Fruit fly (Drosophila melanogaster) S2 (cell line): Measurements from ENCODE around the gene Wnt10.

Experiments
- CG8478 ChIP-seq: fragments of >200 bp; optimal IDR thresholded peaks from 2 replicates; lab custom pipeline; 2018
- CTCF ChIP-seq, 2 experiments: fragments of >200 bp; optimal IDR thresholded peaks; 2 replicates each; lab custom pipeline; 2018

Gene Wnt10

DNA sequence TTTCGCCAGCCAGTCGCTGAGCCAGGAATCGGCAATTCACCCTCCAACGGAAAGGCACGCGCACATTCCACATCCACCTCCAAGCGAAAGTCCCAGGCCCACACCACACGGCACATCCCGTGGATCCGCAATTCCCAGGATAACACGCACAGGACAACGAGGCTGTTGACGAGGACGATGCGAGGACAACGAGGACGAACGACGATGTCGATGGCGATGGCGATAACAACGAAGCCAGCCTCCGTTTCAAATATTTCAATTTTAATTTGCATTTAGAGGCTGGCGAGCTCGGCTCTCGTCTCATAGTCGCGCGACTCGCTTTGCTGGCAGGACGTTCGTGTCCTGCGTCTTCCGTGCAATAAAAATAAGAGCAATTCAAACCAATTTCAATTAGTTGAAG is at the start of gene Wnt10:
Wnt10 (plus strand) TSS at position 301 of the 400 bp plus-strand sequence.
- no peak for TF ChIP-seq CG8478 (lab: Kevin White, UChicago)
- TF ChIP-seq CTCF (optimal IDR thresholded peaks at IDR 0.05; lab: Kevin White, UChicago) = no peak

DNA sequence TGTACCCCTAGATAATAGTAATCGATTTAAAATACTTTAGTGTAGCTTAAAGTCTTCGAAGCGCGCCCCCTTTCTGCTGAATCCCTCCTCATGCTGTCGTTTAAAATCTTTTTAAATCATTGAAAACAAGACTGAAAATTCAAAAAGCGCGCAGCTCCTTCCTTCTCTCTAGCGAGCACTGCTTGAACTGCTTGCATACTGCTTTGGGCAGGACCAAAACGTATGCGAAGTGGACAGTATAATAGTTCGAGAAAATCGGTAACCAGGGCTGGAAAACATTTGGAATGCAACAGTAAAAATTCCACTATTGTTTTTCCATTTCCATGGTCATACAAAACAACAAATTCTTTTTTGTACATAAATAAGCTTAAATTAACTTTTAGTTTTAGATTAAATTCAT is 47.7 kb upstream of the Wnt10 start:
- TF ChIP-seq CTCF (optimal IDR thresholded peaks at IDR 0.05; lab: Kevin White, UChicago) (peak in 1 of 2 experiments; percentile 52), CG8478 (lab: Kevin White, UChicago) (no peak)

DNA sequence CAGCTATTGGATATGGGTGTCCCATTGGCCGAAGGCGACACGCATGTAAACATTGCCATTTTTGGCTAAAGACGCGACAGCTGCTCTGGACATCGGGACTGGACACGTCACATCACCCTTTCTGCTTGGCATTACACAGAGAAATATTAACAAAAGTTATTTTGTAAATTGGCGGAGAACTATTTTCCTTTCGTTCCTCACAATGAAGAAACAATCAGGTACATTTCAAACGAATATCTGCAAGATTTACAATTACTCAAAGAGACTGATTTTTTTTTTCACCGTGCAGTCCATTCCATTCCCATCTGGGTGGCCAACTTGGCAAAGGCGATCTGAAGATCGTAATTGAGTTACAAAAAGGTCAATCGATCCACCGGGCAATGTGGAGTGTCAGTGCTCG is 43.8 kb upstream of the Wnt10 start:
- no peak for TF ChIP-seq CTCF (optimal IDR thresholded peaks at IDR 0.05; lab: Kevin White, UChicago)
- no peak for TF ChIP-seq CG8478 (lab: Kevin White, UChicago)

DNA sequence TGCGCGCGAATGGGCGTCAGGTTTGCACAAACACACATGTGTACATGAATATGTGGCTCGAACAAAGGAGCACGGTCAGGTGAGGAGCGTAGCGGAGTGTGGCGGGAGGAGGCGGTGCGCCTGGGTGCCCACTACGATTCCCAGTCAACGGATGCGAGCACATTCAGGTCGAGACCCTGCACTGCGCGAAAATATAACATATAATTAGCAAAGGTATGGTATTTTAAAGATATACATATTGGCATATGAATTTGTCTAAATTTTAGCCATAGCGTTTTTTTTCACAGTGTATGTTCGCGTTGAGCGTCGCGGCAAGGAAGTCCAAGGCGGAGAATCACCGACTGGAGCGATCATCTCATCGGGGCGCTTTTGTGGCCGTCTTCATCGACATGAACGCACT is 43.3 kb upstream of the Wnt10 start:
- no peak for TF ChIP-seq CG8478 (lab: Kevin White, UChicago)
- no peak for TF ChIP-seq CTCF (optimal IDR thresholded peaks at IDR 0.05; lab: Kevin White, UChicago)

DNA sequence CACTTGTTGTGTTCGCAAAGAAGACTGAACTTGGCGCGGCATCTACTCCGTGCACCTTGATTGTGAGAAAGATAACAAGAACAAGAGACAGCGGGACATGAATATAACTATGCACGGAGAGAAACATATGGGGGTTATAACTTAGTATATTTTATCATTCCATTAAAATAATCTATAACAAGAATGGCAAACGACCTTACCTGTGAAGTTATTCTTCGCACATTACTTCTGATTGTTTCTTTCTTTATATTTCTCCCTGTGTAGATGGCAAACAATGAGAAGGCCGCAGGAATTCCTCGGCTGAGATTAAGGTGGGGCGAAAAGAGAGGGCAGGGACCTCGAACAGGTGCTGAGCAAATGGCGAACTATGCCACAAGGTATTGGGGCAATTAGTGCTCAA is 42.1 kb upstream of the Wnt10 start:
- TF ChIP-seq CG8478 (lab: Kevin White, UChicago) (no peak), CTCF (optimal IDR thresholded peaks at IDR 0.05; lab: Kevin White, UChicago) (no peak)

DNA sequence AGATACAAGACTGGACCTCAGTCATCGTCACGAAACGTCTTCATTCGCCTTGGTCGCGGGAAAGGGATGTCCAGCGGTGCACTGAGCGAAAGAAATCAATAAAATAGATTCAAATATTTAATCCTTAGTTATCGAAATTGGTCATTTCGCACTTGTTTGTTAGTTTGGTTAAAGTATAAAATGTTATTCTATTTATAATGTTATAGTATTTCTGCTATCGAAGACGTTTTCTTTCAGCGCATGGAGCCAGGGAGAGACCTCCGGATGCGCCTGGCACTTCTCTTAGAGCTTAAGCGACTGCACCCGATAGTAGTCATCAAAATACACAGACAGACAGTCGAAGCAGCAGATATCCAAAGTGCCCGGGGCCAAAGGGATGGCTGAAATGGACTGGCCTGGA is 40.2 kb upstream of the Wnt10 start:
- TF ChIP-seq CG8478 (lab: Kevin White, UChicago) = no peak
- no peak for TF ChIP-seq CTCF (optimal IDR thresholded peaks at IDR 0.05; lab: Kevin White, UChicago)

DNA sequence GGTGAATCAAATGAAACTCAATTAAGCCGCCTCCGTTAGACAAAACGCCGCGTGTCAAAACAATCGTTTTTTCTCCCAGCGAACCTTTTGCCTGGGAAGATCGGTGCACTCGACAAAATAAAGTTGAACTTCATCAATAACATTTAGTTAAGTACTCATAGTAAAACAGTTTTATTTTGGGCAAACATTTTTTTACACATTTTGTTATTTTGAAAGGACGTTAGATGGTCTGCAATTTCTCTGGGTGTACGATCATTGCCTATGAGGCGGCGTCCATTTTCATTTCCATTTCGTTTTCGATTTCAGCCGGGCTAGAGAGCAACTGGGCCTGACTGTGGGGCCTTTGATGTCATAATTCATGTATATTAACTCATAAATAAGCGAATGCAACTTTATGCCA is 36.8 kb upstream of the Wnt10 start:
- TF ChIP-seq CTCF (optimal IDR thresholded peaks at IDR 0.05; lab: Kevin White, UChicago) = no peak
- TF ChIP-seq CG8478 (lab: Kevin White, UChicago) = no peak

DNA sequence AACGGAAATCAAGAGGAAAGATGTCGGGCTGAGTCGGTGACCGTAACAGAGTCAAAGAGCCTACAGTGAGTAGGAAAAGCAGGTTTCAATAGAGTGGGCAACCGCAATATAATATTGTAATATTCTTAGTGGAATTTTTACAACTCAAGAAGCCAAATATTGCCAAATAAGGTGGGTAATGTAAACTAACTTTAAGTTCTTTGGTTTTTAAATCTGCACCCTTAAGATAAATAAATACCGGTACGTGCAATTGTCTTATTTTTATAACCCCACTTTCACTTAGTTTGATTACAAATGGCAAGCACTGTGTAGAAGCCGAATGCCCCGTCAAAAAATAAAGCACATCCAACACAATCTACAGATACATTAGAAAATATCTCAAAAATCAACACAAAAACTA is 30.4 kb upstream of the Wnt10 start:
- TF ChIP-seq CG8478 (lab: Kevin White, UChicago) = no peak

DNA sequence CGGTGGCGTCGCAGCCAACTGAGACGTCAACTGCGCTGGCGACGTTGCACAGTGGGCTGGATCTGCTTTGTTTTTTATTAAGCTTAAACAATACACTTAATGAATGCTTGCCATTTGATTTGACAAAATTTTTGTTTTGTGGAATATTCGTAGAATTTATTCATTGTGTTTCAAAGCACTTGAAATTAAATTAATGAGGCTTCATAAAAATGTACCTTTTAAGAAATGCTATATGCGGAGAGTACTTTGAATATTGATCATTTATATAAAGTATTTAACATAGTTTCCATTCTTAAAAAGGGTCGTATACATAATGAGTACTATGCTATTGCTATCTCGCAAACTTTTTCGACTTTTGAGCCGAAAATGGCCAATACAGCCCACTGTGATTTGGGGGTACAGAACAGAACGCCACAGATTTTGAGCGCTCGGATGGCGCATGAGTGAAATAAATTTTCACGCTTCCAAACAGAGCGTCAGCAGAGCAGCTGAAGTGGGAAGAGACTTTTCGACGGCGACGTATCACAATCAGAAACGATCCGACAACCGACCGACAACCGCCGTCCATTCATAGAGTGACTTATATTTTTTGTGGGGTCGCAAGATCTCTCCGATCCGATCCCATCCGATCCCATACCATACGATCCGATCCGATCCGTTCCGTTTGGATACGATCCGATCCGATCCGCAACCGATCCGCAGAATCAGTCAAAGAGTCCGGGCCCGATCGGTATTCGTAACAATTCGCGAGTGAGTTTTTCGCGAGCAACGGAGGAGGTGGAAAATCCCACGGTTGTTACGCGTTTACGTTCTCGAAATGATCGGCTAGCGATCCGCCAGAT is 29.8 kb upstream of the Wnt10 start, which contains the start of gene Wnt6:
Wnt6 (plus strand) TSS at position 531 of the 842 bp plus-strand sequence.
- no peak for TF ChIP-seq CG8478 (lab: Kevin White, UChicago)
- no peak for TF ChIP-seq CTCF (optimal IDR thresholded peaks at IDR 0.05; lab: Kevin White, UChicago)

DNA sequence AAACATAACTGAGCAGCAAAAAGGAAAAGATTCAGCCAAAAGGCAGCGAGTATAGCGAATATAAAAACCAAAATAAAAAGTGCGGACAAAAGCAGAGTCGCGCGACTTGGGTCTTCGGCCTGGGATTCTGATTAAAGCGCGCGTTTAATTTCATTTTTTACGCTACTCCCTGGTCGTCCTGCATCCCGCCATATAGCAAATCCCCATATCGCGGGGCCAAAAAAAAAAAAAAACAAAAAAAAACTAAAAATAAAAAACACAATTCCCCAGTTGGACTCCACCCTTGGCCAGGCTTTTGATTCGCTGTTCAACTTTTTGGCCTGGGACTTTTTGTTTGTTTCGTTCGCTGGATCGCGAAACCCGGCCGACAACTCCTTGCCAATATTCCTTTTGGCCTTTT is 29.0 kb upstream of the Wnt10 start:
- TF ChIP-seq CTCF (optimal IDR thresholded peaks at IDR 0.05; lab: Kevin White, UChicago) = no peak
- no peak for TF ChIP-seq CG8478 (lab: Kevin White, UChicago)

DNA sequence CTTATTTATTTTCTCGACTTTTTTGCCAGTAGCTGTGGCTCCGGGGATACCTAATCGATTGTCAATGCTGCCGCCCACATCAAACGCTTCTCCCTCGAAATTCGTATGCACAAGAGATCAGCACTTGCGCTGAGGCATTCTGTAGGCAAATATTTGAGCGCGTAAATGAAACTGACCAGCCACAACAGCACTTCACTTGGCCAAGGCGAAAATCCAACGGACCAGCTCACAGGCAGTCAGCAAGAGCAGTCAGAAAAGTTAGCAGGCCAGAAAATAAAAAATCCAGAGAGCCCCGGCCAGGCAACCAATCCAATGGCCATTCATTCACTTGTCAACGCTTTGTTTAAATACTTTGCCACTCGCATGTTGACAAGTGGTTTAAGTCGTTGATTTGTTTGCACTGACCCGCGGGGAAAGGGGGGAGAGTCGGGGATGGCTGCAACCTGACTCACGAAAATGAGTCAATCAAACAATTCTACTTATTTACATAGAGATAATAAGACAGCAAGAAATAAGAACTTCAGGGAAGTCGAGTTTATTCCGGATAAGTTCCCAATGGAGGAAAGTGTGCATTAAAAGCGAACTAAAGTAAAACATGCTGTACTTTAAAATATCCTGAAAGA is 23.7 kb upstream of the Wnt10 start:
- TF ChIP-seq CG8478 (lab: Kevin White, UChicago) (no peak), CTCF (optimal IDR thresholded peaks at IDR 0.05; lab: Kevin White, UChicago) (no peak)

DNA sequence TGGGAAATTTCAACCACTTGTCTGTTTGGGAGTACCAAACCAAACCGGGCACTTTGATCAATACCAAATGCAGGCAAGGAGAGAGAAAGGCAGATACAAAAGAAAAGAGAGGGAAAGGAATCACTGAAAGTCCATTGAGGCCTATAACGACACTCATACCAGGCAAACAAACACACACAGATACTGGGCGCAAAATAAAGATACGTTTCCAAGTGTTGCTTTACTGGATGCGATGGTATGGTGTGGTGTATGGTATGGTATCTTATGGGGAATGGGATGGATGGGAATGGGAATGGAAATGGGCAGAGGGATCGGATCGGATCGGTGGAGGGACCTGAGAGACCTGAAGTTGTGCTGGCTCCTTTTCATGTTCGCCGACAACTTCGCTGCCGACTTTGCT is 23.0 kb upstream of the Wnt10 start:
- TF ChIP-seq CG8478 (lab: Kevin White, UChicago) (no peak), CTCF (optimal IDR thresholded peaks at IDR 0.05; lab: Kevin White, UChicago) (no peak)

DNA sequence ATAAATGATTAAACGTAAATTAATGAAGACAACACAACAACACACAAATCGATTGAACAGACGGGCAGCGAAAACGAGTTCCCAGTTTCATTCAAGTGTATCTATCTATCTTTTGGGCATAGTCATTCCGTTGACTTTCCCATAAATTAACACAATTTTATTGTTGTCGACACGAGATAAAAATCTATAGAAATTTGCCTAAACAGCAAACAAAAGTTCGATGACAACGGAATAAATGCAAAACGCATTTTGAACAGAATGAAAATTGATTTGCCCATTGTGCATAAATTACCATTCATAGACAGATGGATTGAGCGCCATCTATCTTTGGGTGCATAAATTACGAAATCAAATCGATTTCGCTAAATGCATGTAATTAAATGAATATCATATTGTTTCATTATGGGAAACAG is 10.4 kb upstream of the Wnt10 start:
- TF ChIP-seq CTCF (optimal IDR thresholded peaks at IDR 0.05; lab: Kevin White, UChicago) = peak; percentile 69 to 74
- no peak for TF ChIP-seq CG8478 (lab: Kevin White, UChicago)

DNA sequence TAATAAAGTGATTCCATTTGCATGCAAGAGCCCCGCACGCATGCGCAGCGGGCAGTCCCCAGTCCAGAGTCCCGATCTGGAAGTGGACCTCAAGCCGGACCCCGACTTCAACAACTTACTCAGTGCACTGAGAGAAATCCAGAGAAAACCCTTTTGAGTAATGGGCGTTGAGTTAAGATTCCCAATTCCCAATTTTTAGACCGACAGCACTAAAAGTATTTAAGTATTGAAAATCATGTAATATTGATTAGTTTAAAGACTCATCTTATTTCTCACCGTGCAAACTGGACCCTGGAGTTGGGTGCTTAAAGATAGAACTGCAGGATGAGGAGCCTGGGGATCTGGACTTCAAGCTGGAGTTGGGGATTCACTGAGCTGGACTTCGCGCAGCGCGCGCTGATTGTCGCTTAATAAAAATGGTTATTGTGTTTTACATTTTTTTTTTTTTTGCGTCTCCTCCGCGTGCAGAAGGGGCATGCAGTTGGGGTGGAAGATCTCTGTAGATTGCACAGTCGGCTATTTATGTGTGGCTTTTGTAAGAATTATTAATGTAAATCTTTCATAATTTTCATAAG is 5.1 kb upstream of the Wnt10 start:
- TF ChIP-seq CG8478 (lab: Kevin White, UChicago) (no peak), CTCF (optimal IDR thresholded peaks at IDR 0.05; lab: Kevin White, UChicago) (no peak)

DNA sequence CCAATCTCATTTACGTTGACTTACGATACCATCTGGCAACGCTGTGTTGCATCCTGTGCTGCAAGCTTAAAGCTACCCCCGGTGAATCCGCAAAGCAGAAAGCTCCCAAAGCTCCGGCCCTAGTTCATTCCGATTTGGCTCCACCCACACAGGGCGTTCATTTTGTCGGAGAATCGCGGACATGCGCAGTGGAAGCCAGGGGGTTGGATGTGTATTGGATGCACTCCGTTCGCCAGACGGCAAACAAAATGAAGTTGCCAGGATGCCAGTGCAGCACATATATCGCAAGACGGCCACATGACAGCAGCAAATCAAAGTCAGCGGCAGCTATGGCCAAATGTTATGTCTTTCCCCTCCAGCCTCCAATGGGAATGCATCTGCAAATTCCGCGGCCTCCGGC is 4.4 kb upstream of the Wnt10 start:
- TF ChIP-seq CTCF (optimal IDR thresholded peaks at IDR 0.05; lab: Kevin White, UChicago) (no peak), CG8478 (lab: Kevin White, UChicago) (no peak)
